Worm (Caenorhabditis elegans): ENCODE data around the gene nep-5.
"Not testable (repeated sequence)": the region's sequence is repeated elsewhere in the genome, so short reads cannot be mapped to it uniquely, and the experiment has no call there.

- not testable (repeated sequence) for TF ChIP-seq W03F9.2, him-1 (tag; optimal IDR thresholded peaks at IDR 0.05)
Observed at ce11 chrII:5534939-5535338, 47.0 kb downstream of the nep-5 start, which contains the start of gene hlh-25.
